Worm (Caenorhabditis elegans): ENCODE data around the gene ZC239.14.
"Not testable (repeated sequence)": the region's sequence is repeated elsewhere in the genome, so short reads cannot be mapped to it uniquely, and the experiment has no call there.

The ZC239.14 gene

ce11 chrII:3189038-3189437, 32.8 kb downstream of the ZC239.14 start, which contains the start of gene Y27F2A.11:
Gene Y27F2A.11 (plus strand): TSS chrII:3189338.
- not testable (repeated sequence) for TF ChIP-seq tbx-37 (GFP tag; conservative IDR thresholded peaks at IDR 0.05); flt-1 (GFP tag; IDR thresholded peaks at IDR 0.05); aly-1 (tag; optimal IDR thresholded peaks at IDR 0.05)

- TF ChIP-seq hnd-1 (tag; optimal IDR thresholded peaks at IDR 0.05), result no peak
- TF ChIP-seq ama-1 (optimal IDR thresholded peaks at IDR 0.05), result no peak
- TF ChIP-seq tbx-11 (GFP tag; IDR thresholded peaks at IDR 0.05), result no peak
- no peak for TF ChIP-seq tra-4 (tag; optimal IDR thresholded peaks at IDR 0.05)
- no peak for TF ChIP-seq pes-1 (GFP tag; IDR thresholded peaks at IDR 0.05)
Observed at ce11 chrII:3185848-3186247, 36.0 kb downstream of the ZC239.14 start.

- not testable (repeated sequence) for TF ChIP-seq pes-1 (GFP tag; IDR thresholded peaks at IDR 0.05); F13C5.2 (tag; optimal IDR thresholded peaks at IDR 0.05); ceh-13 (GFP tag; optimal IDR thresholded peaks at IDR 0.05)
Observed at ce11 chrII:3184858-3185257, 37.0 kb downstream of the ZC239.14 start, which contains the start of gene sri-78. Gene sri-78 (plus strand): TSS chrII:3185158.

ce11 chrII:3183300-3183840, 38.5 kb downstream of the ZC239.14 start, which contains the start of the genes Y27F2A.6 and Y27F2A.8:
Gene Y27F2A.6 (minus strand): TSS chrII:3183400.
Gene Y27F2A.8 (plus strand): TSS chrII:3183790.
- TF ChIP-seq flt-1 (GFP tag; IDR thresholded peaks at IDR 0.05); pes-1 (GFP tag; IDR thresholded peaks at IDR 0.05); ceh-13 (GFP tag; optimal IDR thresholded peaks at IDR 0.05): not testable (repeated sequence)

ce11 chrII:3177663-3178062, 44.2 kb downstream of the ZC239.14 start, which contains the start of gene sri-40:
Gene sri-40 (plus strand): TSS chrII:3177963.
- TF ChIP-seq hnd-1 (tag; optimal IDR thresholded peaks at IDR 0.05); flt-1 (GFP tag; IDR thresholded peaks at IDR 0.05); F13C5.2 (tag; optimal IDR thresholded peaks at IDR 0.05): not testable (repeated sequence)

ce11 chrII:3172176-3172575, 49.7 kb downstream of the ZC239.14 start, which contains the start of gene Y27F2A.10:
Gene Y27F2A.10 (minus strand): TSS chrII:3172276.
- TF ChIP-seq tbx-37 (GFP tag; conservative IDR thresholded peaks at IDR 0.05) (no peak), tra-4 (tag; optimal IDR thresholded peaks at IDR 0.05) (no peak), aly-1 (tag; optimal IDR thresholded peaks at IDR 0.05) (no peak), hmg-4 (GFP tag; optimal IDR thresholded peaks at IDR 0.05) (no peak), hnd-1 (tag; optimal IDR thresholded peaks at IDR 0.05) (no peak)

Data from whole organism, early embryonic.